Fruit fly (Drosophila melanogaster): ENCODE measurements around the gene CG8892.

dm6 chr2L:5020479-5020878, 39.1 kb upstream of the CG8892 start:
- TF ChIP-seq Pif1A (GFP tag; optimal IDR thresholded peaks at IDR 0.05) (no peak), CG32121 (GFP tag; IDR thresholded peaks at IDR 0.05) (no peak), CG13204 (GFP tag; optimal IDR thresholded peaks at IDR 0.05) (no peak), Ets98B (GFP tag; IDR thresholded peaks at IDR 0.05) (no peak), CG10348 (GFP tag; IDR thresholded peaks at IDR 0.05) (no peak)
